Fruit fly (Drosophila melanogaster) whole organism, prepupa: ENCODE measurements around the gene CG13784.
A peak's percentile ranks its signal among the peaks of the same experiment; 100 is the strongest.

Experiments
- Blimp-1 ChIP-seq: fragments of 200-800 bp; sonication (Bioruptor generic); optimal IDR thresholded peaks from 3 replicates; lab custom pipeline; 2017; ENCODE audit warnings: missing biosample characterization, missing genetic modification characterization, mild to moderate bottlenecking, moderate library complexity, missing genetic modification reagents
- CG10631 ChIP-seq: fragments of 200-800 bp; sonication (Bioruptor generic); optimal IDR thresholded peaks from 2 replicates; lab custom pipeline; 2016; ENCODE audit warnings: missing biosample characterization, missing genetic modification characterization
- CG10669 ChIP-seq: fragments of 200-800 bp; sonication (Bioruptor generic); optimal IDR thresholded peaks from 3 replicates; lab custom pipeline; 2018; ENCODE audit warnings: missing biosample characterization, mild to moderate bottlenecking, missing genetic modification characterization, moderate library complexity
- CG11294 ChIP-seq: fragments of 200-800 bp; sonication (Bioruptor generic); IDR thresholded peaks from 2 replicates; pipeline ENCODE4 v1.3.6; 2022; ENCODE audit warnings: missing biosample characterization, missing genetic modification characterization
- CG11902 ChIP-seq: fragments of 200-800 bp; sonication (Bioruptor generic); optimal IDR thresholded peaks from 3 replicates; lab custom pipeline; 2016; ENCODE audit warnings: missing biosample characterization, missing genetic modification characterization
- CG15336 ChIP-seq: fragments of 200-800 bp; sonication (Bioruptor generic); IDR thresholded peaks from 2 replicates; pipeline ENCODE4 v1.3.6; 2022; ENCODE audit warnings: missing biosample characterization, missing genetic modification characterization
- CG1621 ChIP-seq: fragments of 200-800 bp; sonication (Bioruptor generic); optimal IDR thresholded peaks from 3 replicates; lab custom pipeline; 2018; ENCODE audit warnings: missing biosample characterization, mild to moderate bottlenecking, missing genetic modification characterization
- CG16779 ChIP-seq: fragments of 200-800 bp; sonication (Bioruptor generic); optimal IDR thresholded peaks from 3 replicates; lab custom pipeline; 2017; ENCODE audit warnings: missing biosample characterization, mild to moderate bottlenecking, missing genetic modification characterization
- CG3032 ChIP-seq: fragments of 200-800 bp; optimal IDR thresholded peaks from 2 replicates; lab custom pipeline; 2019; ENCODE audit warnings: missing biosample characterization, mild to moderate bottlenecking, missing genetic modification characterization, moderate library complexity
- CG31627 ChIP-seq: fragments of 200-800 bp; sonication (Bioruptor generic); optimal IDR thresholded peaks from 3 replicates; lab custom pipeline; 2016; ENCODE audit warnings: missing biosample characterization, missing genetic modification characterization
- CG32006 ChIP-seq: fragments of 200-800 bp; sonication (Bioruptor generic); optimal IDR thresholded peaks from 3 replicates; lab custom pipeline; 2017; ENCODE audit warnings: missing biosample characterization, mild to moderate bottlenecking, missing genetic modification characterization
- CG34406 ChIP-seq: fragments of 200-800 bp; sonication (Bioruptor generic); optimal IDR thresholded peaks from 3 replicates; lab custom pipeline; 2016; ENCODE audit warnings: missing biosample characterization, missing genetic modification characterization
- CG3919 ChIP-seq: fragments of 200-800 bp; sonication (Bioruptor generic); optimal IDR thresholded peaks from 3 replicates; lab custom pipeline; 2016; ENCODE audit warnings: missing biosample characterization, missing genetic modification characterization
- CG4318 ChIP-seq: fragments of 200-800 bp; sonication (Bioruptor generic); optimal IDR thresholded peaks from 3 replicates; lab custom pipeline; 2017; ENCODE audit warnings: missing biosample characterization, mild to moderate bottlenecking, missing genetic modification characterization
- CG6163 ChIP-seq: fragments of 200-800 bp; sonication (Bioruptor generic); IDR thresholded peaks from 3 replicates; pipeline ENCODE4 v1.3.6; 2022; ENCODE audit warnings: missing biosample characterization, missing genetic modification characterization
- CG6276 ChIP-seq: fragments of 200-800 bp; sonication (Bioruptor generic); optimal IDR thresholded peaks from 2 replicates; lab custom pipeline; 2017; ENCODE audit warnings: missing biosample characterization, mild to moderate bottlenecking, missing genetic modification characterization
- CG6792 ChIP-seq: fragments of 200-800 bp; sonication (Bioruptor generic); optimal IDR thresholded peaks from 3 replicates; lab custom pipeline; 2016; ENCODE audit warnings: missing biosample characterization, missing genetic modification characterization
- CG6854 ChIP-seq: fragments of 200-800 bp; sonication (Bioruptor generic); optimal IDR thresholded peaks from 2 replicates; lab custom pipeline; 2017; ENCODE audit warnings: missing biosample characterization, mild to moderate bottlenecking, missing genetic modification characterization
- CG7368 ChIP-seq: fragments of 200-800 bp; sonication (Bioruptor generic); optimal IDR thresholded peaks from 3 replicates; lab custom pipeline; 2016; ENCODE audit warnings: missing biosample characterization, missing genetic modification characterization
- CG8119 ChIP-seq: fragments of 200-800 bp; sonication (Bioruptor generic); IDR thresholded peaks from 3 replicates; pipeline ENCODE4 v1.3.6; 2022; ENCODE audit warnings: missing biosample characterization, missing genetic modification characterization
- CG8319 ChIP-seq: fragments of 200-800 bp; sonication (Bioruptor generic); optimal IDR thresholded peaks from 3 replicates; lab custom pipeline; 2016; ENCODE audit warnings: missing biosample characterization, missing genetic modification characterization
- CG8632 ChIP-seq: fragments of 200-800 bp; sonication (Bioruptor generic); optimal IDR thresholded peaks from 3 replicates; lab custom pipeline; 2016; ENCODE audit warnings: missing biosample characterization, missing genetic modification characterization
- Eip75B ChIP-seq: fragments of 200-800 bp; sonication (Bioruptor generic); optimal IDR thresholded peaks from 3 replicates; lab custom pipeline; 2016; ENCODE audit warnings: missing biosample characterization, missing genetic modification characterization
- Eip78C ChIP-seq: fragments of 200-800 bp; sonication (Bioruptor generic); peaks from one replicate; lab custom pipeline; 2016; ENCODE audit warnings: missing biosample characterization, missing genetic modification characterization
- Ets21C ChIP-seq: fragments of 200-800 bp; sonication (Bioruptor generic); optimal IDR thresholded peaks from 3 replicates; lab custom pipeline; 2016; ENCODE audit warnings: missing biosample characterization, missing genetic modification characterization
- Ets96B ChIP-seq: fragments of 200-800 bp; optimal IDR thresholded peaks from 2 replicates; lab custom pipeline; 2019; ENCODE audit warnings: missing biosample characterization, mild to moderate bottlenecking, missing genetic modification characterization, moderate library complexity
- Gug ChIP-seq: fragments of 200-800 bp; sonication (Bioruptor generic); IDR thresholded peaks from 2 replicates; pipeline ENCODE4 v1.3.6; 2022; ENCODE audit warnings: missing biosample characterization, missing genetic modification characterization
- Hr38 ChIP-seq: sonication (Bioruptor generic); optimal IDR thresholded peaks from 2 replicates; lab custom pipeline; 2016; ENCODE audit warnings: missing biosample characterization, missing genetic modification characterization
- Hr39 ChIP-seq: fragments of 200-800 bp; sonication (Bioruptor generic); optimal IDR thresholded peaks from 2 replicates; lab custom pipeline; 2016; ENCODE audit warnings: missing biosample characterization, missing genetic modification characterization
- Hr4 ChIP-seq: fragments of 200-800 bp; sonication (Bioruptor generic); optimal IDR thresholded peaks from 3 replicates; lab custom pipeline; 2016; ENCODE audit warnings: missing biosample characterization, missing genetic modification characterization
- Lpt ChIP-seq: fragments of 200-800 bp; sonication (Bioruptor generic); optimal IDR thresholded peaks from 3 replicates; lab custom pipeline; 2016; ENCODE audit warnings: missing biosample characterization, missing genetic modification characterization
- OdsH ChIP-seq: fragments of 200-800 bp; sonication (Bioruptor generic); optimal IDR thresholded peaks from 3 replicates; lab custom pipeline; 2016; ENCODE audit warnings: missing biosample characterization, missing genetic modification characterization
- Sox102F ChIP-seq: fragments of 200-800 bp; sonication (Bioruptor generic); optimal IDR thresholded peaks from 2 replicates; lab custom pipeline; 2016; ENCODE audit warnings: missing biosample characterization, mild to moderate bottlenecking, missing genetic modification characterization
- Sox14 ChIP-seq: fragments of 200-800 bp; sonication (Bioruptor generic); optimal IDR thresholded peaks from 3 replicates; lab custom pipeline; 2016; ENCODE audit warnings: missing biosample characterization, missing genetic modification characterization
- Sox15 ChIP-seq: fragments of 200-800 bp; sonication (Bioruptor generic); optimal IDR thresholded peaks from 3 replicates; lab custom pipeline; 2016; ENCODE audit warnings: missing biosample characterization, missing genetic modification characterization
- achi ChIP-seq: fragments of 200-800 bp; sonication (Bioruptor generic); optimal IDR thresholded peaks from 3 replicates; lab custom pipeline; 2016; ENCODE audit warnings: missing biosample characterization, missing genetic modification characterization
- cyc ChIP-seq: fragments of 200-800 bp; sonication (Bioruptor generic); optimal IDR thresholded peaks from 3 replicates; lab custom pipeline; 2016; ENCODE audit warnings: missing biosample characterization, missing genetic modification characterization
- dac ChIP-seq: fragments of 200-800 bp; sonication (Bioruptor generic); optimal IDR thresholded peaks from 2 replicates; lab custom pipeline; 2017; ENCODE audit warnings: missing biosample characterization, mild to moderate bottlenecking, missing genetic modification characterization
- dsx ChIP-seq: fragments of 200-800 bp; optimal IDR thresholded peaks from 3 replicates; lab custom pipeline; 2019; ENCODE audit warnings: missing biosample characterization, mild to moderate bottlenecking, missing genetic modification characterization, moderate library complexity; ENCODE audit not compliant: poor library complexity, severe bottlenecking
- eg ChIP-seq: fragments of 200-800 bp; sonication (Bioruptor generic); IDR thresholded peaks from 3 replicates; pipeline ENCODE4 v1.3.6; 2022; ENCODE audit warnings: missing biosample characterization, missing genetic modification characterization
- esn ChIP-seq: fragments of 200-800 bp; sonication (Bioruptor generic); optimal IDR thresholded peaks from 2 replicates; lab custom pipeline; 2016; ENCODE audit warnings: missing biosample characterization, mild to moderate bottlenecking, missing genetic modification characterization, moderate library complexity
- fd59A ChIP-seq: fragments of 200-800 bp; sonication (Bioruptor generic); optimal IDR thresholded peaks from 2 replicates; lab custom pipeline; 2017; ENCODE audit warnings: missing biosample characterization, mild to moderate bottlenecking, missing genetic modification characterization, missing genetic modification reagents
- fd85E ChIP-seq: fragments of 200-800 bp; sonication (Bioruptor generic); optimal IDR thresholded peaks from 3 replicates; lab custom pipeline; 2016; ENCODE audit warnings: missing biosample characterization, missing genetic modification characterization
- fkh ChIP-seq: fragments of 200-800 bp; sonication (Bioruptor generic); optimal IDR thresholded peaks from 3 replicates; lab custom pipeline; 2017; ENCODE audit warnings: missing biosample characterization, mild to moderate bottlenecking, missing genetic modification characterization, moderate library complexity
- lz ChIP-seq: fragments of 200-800 bp; sonication (Bioruptor generic); optimal IDR thresholded peaks from 3 replicates; lab custom pipeline; 2016; ENCODE audit warnings: missing biosample characterization, missing genetic modification characterization
- salr ChIP-seq, 2 experiments: fragments of 200-800 bp; sonication (Bioruptor generic); optimal IDR thresholded peaks; 3 replicates each; lab custom pipeline; 2016 to 2018; ENCODE audit warnings: missing biosample characterization in 2 of 2, missing genetic modification characterization in 2 of 2, mild to moderate bottlenecking in 1 of 2
- spab ChIP-seq: fragments of 200-800 bp; sonication (Bioruptor generic); optimal IDR thresholded peaks from 2 replicates; lab custom pipeline; 2017; ENCODE audit warnings: missing biosample characterization, mild to moderate bottlenecking, missing genetic modification characterization, missing genetic modification reagents
- ss ChIP-seq, 2 experiments: fragments of 200-800 bp; sonication (Bioruptor generic); optimal IDR thresholded peaks; 2 replicates in 1 of 2; 3 replicates in 1 of 2; lab custom pipeline; 2017 to 2018; ENCODE audit warnings: mild to moderate bottlenecking in 2 of 2, missing biosample characterization in 2 of 2, missing genetic modification characterization in 2 of 2, moderate library complexity in 1 of 2
- svp ChIP-seq: fragments of 200-800 bp; sonication (Bioruptor generic); peaks from one replicate; lab custom pipeline; 2016; ENCODE audit warnings: missing biosample characterization, missing genetic modification characterization
- topi ChIP-seq: fragments of 200-800 bp; sonication (Bioruptor generic); optimal IDR thresholded peaks from 3 replicates; lab custom pipeline; 2016; ENCODE audit warnings: missing biosample characterization, missing genetic modification characterization

CG13784 gene

DNA sequence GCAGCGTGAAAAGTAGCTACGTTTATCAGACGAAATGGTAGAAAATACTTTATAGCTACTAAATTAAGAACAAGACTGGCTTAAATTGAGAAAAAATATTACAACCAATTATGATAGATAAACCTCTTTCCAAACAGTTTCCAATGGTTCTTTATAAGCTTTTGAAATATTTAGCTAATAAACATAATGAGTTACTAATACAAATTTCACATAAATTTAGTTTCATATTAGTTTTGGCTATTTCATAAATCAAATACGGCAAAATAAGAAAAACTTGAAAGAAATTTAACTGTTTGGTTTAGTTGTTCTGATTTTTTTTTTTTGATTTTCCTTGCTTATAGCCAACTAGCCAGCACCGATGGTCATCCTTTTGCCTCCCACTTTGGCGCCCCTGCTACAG is 19.7 kb downstream of the CG13784 start (continued):
- TF ChIP-seq CG10669 (GFP tag; lab: Kevin White, UChicago) (no peak), achi (no peak), CG6276 (no peak), CG15336 (GFP tag; lab: Robert Waterston, UW) (0 out of 2 replicates have a peak, but pooled peaks have one; percentile 1), fd85E (GFP tag; lab: Kevin White, UChicago) (no peak), Eip78C (GFP tag; lab: Kevin White, UChicago) (peak; percentile 72)

DNA sequence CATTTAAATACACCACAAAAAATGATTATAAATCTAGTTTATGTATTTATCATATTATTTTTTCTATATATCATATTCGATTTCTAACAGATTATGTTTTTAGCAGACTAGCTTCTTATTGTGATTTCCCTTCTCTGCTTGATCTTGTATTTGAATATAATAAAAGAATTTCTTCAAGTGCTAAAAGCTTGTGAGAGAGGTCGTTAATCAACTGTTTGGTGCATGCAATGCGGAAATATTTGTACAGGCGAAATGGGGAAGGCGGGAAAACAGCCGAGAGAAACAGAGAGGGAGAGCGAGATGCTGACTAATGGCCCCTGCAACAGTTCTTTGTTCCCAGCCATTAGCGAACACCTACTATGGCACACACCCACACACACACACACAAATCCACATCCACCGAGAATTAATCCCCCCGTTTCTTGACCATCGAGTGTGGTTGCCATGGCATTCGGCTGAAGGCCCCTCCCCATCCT is 20.2 kb downstream of the CG13784 start:
- peak; percentile 62 for TF ChIP-seq CG3919 (GFP tag; lab: Kevin White, UChicago)
- TF ChIP-seq achi, result peak; percentile 65
- peak; percentile 49 for TF ChIP-seq CG10669 (GFP tag; lab: Kevin White, UChicago)
- peak; percentile 84 for TF ChIP-seq svp (GFP tag; lab: Kevin White, UChicago)
- no peak for TF ChIP-seq salr (GFP tag; optimal IDR thresholded peaks at IDR 0.05; lab: Kevin White, UChicago)
- TF ChIP-seq Gug (GFP tag; lab: Robert Waterston, UW), result peak; percentile 56
- no peak for TF ChIP-seq CG11294 (GFP tag; lab: Robert Waterston, UW)
- no peak for TF ChIP-seq CG16779 (tag; lab: Kevin White, UChicago)
- TF ChIP-seq CG31627 (GFP tag; lab: Kevin White, UChicago), result peak; percentile 43
- TF ChIP-seq CG8319, result peak; percentile 24
- TF ChIP-seq CG11902 (GFP tag; lab: Kevin White, UChicago), result peak; percentile 10
- no peak for TF ChIP-seq CG6854 (GFP tag; lab: Kevin White, UChicago)
- peak; percentile 2 for TF ChIP-seq lz (GFP tag; lab: Kevin White, UChicago)
- TF ChIP-seq Sox102F (GFP tag; lab: Kevin White, UChicago), result peak; percentile 42
- TF ChIP-seq CG7368 (GFP tag; lab: Kevin White, UChicago), result peak; percentile 49
- TF ChIP-seq Ets96B (tag; lab: Kevin White, UChicago), result peak; percentile 70
- peak; percentile 79 for TF ChIP-seq CG8119
- peak; percentile 52 for TF ChIP-seq CG3032 (tag; lab: Kevin White, UChicago)
- TF ChIP-seq Lpt (GFP tag; lab: Kevin White, UChicago), result peak; percentile 49
- TF ChIP-seq Hr38 (GFP tag; lab: Kevin White, UChicago), result no peak
- peak; percentile 83 for TF ChIP-seq eg (GFP tag; lab: Robert Waterston, UW)
- peak; percentile 51 for TF ChIP-seq CG6792 (GFP tag; lab: Kevin White, UChicago)
- peak; percentile 45 for TF ChIP-seq topi (GFP tag; lab: Kevin White, UChicago)
- peak; percentile 56 for TF ChIP-seq CG6276
- TF ChIP-seq CG10631, result peak; percentile 42
- TF ChIP-seq Hr39, result peak; percentile 41
- TF ChIP-seq CG6163, result peak; percentile 56
- peak; percentile 52 for TF ChIP-seq Hr4 (GFP tag; lab: Kevin White, UChicago)
- peak in 1 of 2 experiments; percentile 19 for TF ChIP-seq ss (GFP tag; optimal IDR thresholded peaks at IDR 0.05; lab: Kevin White, UChicago)
- TF ChIP-seq esn (GFP tag; lab: Kevin White, UChicago), result peak; percentile 69
- peak; percentile 78 for TF ChIP-seq CG34406 (GFP tag; lab: Kevin White, UChicago)
- TF ChIP-seq dsx (GFP tag; lab: Kevin White, UChicago), result peak; percentile 50
- no peak for TF ChIP-seq fd59A (GFP tag; lab: Kevin White, UChicago)
- TF ChIP-seq CG15336 (GFP tag; lab: Robert Waterston, UW), result peak; percentile 80
- TF ChIP-seq CG8632 (GFP tag; lab: Kevin White, UChicago), result peak; percentile 70
- TF ChIP-seq CG32006, result peak; percentile 50
- TF ChIP-seq spab, result peak; percentile 28
- peak; percentile 11 for TF ChIP-seq Eip75B (GFP tag; lab: Kevin White, UChicago)
- no peak for TF ChIP-seq Ets21C
- TF ChIP-seq Sox14 (GFP tag; lab: Kevin White, UChicago), result peak; percentile 84
- peak; percentile 36 for TF ChIP-seq CG1621 (tag; lab: Kevin White, UChicago)
- peak; percentile 6 for TF ChIP-seq dac (GFP tag; lab: Kevin White, UChicago)
- peak; percentile 38 for TF ChIP-seq Blimp-1
- TF ChIP-seq OdsH (GFP tag; lab: Kevin White, UChicago), result peak; percentile 51
- TF ChIP-seq CG4318 (GFP tag; lab: Kevin White, UChicago), result no peak
- TF ChIP-seq Sox15, result no peak
- TF ChIP-seq fkh (GFP tag; lab: Kevin White, UChicago), result no peak
- TF ChIP-seq cyc (GFP tag; lab: Kevin White, UChicago), result peak; percentile 60
